Fruit fly (Drosophila melanogaster) whole organism, embryonic: ENCODE data around the gene CG31823.

Experiments used
- Antp ChIP-seq: fragments of 200-800 bp; sonication (Bioruptor generic); optimal IDR thresholded peaks from 3 replicates; lab custom pipeline; 2016; ENCODE audit warnings: missing biosample characterization, missing genetic modification characterization
- CG10209 ChIP-seq: fragments of 200-800 bp; sonication (Bioruptor generic); optimal IDR thresholded peaks from 3 replicates; lab custom pipeline; 2017; ENCODE audit warnings: missing biosample characterization, mild to moderate bottlenecking, missing genetic modification characterization, missing genetic modification reagents
- CG11093 ChIP-seq: fragments of 200-800 bp; sonication (Bioruptor generic); IDR thresholded peaks from 3 replicates; pipeline ENCODE4 v1.3.6; 2022; ENCODE audit warnings: missing biosample characterization, missing genetic modification characterization
- CG11247 ChIP-seq: fragments of 200-800 bp; sonication (Bioruptor generic); IDR thresholded peaks from 2 replicates; pipeline ENCODE4 v1.3.6; 2022; ENCODE audit warnings: missing biosample characterization, missing genetic modification characterization
- CG13296 ChIP-seq: fragments of 200-800 bp; sonication (Bioruptor generic); optimal IDR thresholded peaks from 3 replicates; lab custom pipeline; 2018; ENCODE audit warnings: missing biosample characterization, mild to moderate bottlenecking, missing genetic modification characterization
- CG13894 ChIP-seq: fragments of 200-800 bp; sonication (Bioruptor generic); optimal IDR thresholded peaks from 3 replicates; lab custom pipeline; 2018; ENCODE audit warnings: missing biosample characterization, mild to moderate bottlenecking, missing genetic modification characterization, moderate library complexity
- CG15073 ChIP-seq: fragments of 200-800 bp; sonication (Bioruptor generic); optimal IDR thresholded peaks from 2 replicates; lab custom pipeline; 2016; ENCODE audit warnings: missing biosample characterization, missing genetic modification characterization
- CG1529 ChIP-seq: fragments of 200-800 bp; sonication (Bioruptor generic); optimal IDR thresholded peaks from 3 replicates; lab custom pipeline; 2018; ENCODE audit warnings: missing biosample characterization, missing genetic modification characterization
- CG18262 ChIP-seq: fragments of 200-800 bp; optimal IDR thresholded peaks from 3 replicates; lab custom pipeline; 2019; ENCODE audit warnings: missing biosample characterization, mild to moderate bottlenecking, missing genetic modification characterization, moderate library complexity
- CG1832 ChIP-seq: fragments of 200-800 bp; sonication (Bioruptor generic); optimal IDR thresholded peaks from 2 replicates; lab custom pipeline; 2017; ENCODE audit warnings: missing biosample characterization, mild to moderate bottlenecking, missing genetic modification characterization, inconsistent platforms
- CG2889 ChIP-seq: fragments of 200-800 bp; sonication (Bioruptor generic); IDR thresholded peaks from 3 replicates; pipeline ENCODE4 v1.3.6; 2022; ENCODE audit warnings: missing biosample characterization, missing genetic modification characterization
- CG31441 ChIP-seq: fragments of 200-800 bp; sonication (Bioruptor generic); IDR thresholded peaks from 2 replicates; pipeline ENCODE4 v1.3.6; 2022; ENCODE audit warnings: missing biosample characterization, missing genetic modification characterization
- CG34376 ChIP-seq: fragments of 200-800 bp; sonication (Bioruptor generic); optimal IDR thresholded peaks from 2 replicates; lab custom pipeline; 2018; ENCODE audit warnings: missing biosample characterization, mild to moderate bottlenecking, missing genetic modification characterization
- CG6654 ChIP-seq: fragments of 200-800 bp; sonication (Bioruptor generic); optimal IDR thresholded peaks from 2 replicates; lab custom pipeline; 2017; ENCODE audit warnings: missing biosample characterization, mild to moderate bottlenecking, missing genetic modification characterization
- CHES-1-like ChIP-seq: fragments of 200-800 bp; sonication (Bioruptor generic); optimal IDR thresholded peaks from 2 replicates; lab custom pipeline; 2016; ENCODE audit warnings: missing biosample characterization, missing genetic modification characterization
- Camta ChIP-seq: fragments of 200-800 bp; sonication (Bioruptor generic); optimal IDR thresholded peaks from 2 replicates; lab custom pipeline; 2016; ENCODE audit warnings: missing biosample characterization, missing genetic modification characterization
- E2f2 ChIP-seq: fragments of 200-800 bp; sonication (Bioruptor generic); IDR thresholded peaks from 2 replicates; pipeline ENCODE4 v1.3.6; 2022; ENCODE audit warnings: missing biosample characterization, missing genetic modification characterization
- Ets65A ChIP-seq: fragments of 200-800 bp; sonication (Bioruptor generic); peaks from one replicate; lab custom pipeline; 2016; ENCODE audit warnings: missing biosample characterization, missing genetic modification characterization
- HHEX ChIP-seq: fragments of 200-800 bp; sonication (Bioruptor generic); optimal IDR thresholded peaks from 3 replicates; lab custom pipeline; 2017; ENCODE audit warnings: missing biosample characterization, mild to moderate bottlenecking, missing genetic modification characterization, missing genetic modification reagents
- Hey ChIP-seq: fragments of 200-800 bp; sonication (Bioruptor generic); optimal IDR thresholded peaks from 3 replicates; lab custom pipeline; 2018; ENCODE audit warnings: missing biosample characterization, mild to moderate bottlenecking, missing genetic modification characterization
- Hmr ChIP-seq: fragments of 200-800 bp; sonication (Bioruptor generic); optimal IDR thresholded peaks from 3 replicates; lab custom pipeline; 2017; ENCODE audit warnings: mild to moderate bottlenecking, missing biosample characterization, missing genetic modification reagents, missing genetic modification characterization
- Hr39 ChIP-seq: fragments of >200 bp; optimal IDR thresholded peaks from 2 replicates; lab custom pipeline; 2017
- Sin3A ChIP-seq: fragments of >200 bp; optimal IDR thresholded peaks from 2 replicates; lab custom pipeline; 2018
- Sox100B ChIP-seq: fragments of 200-800 bp; sonication (Bioruptor generic); optimal IDR thresholded peaks from 3 replicates; lab custom pipeline; 2018; ENCODE audit warnings: missing biosample characterization, mild to moderate bottlenecking, missing genetic modification characterization
- Sry-δ ChIP-seq: fragments of 200-800 bp; sonication (Bioruptor generic); optimal IDR thresholded peaks from 2 replicates; lab custom pipeline; 2016; ENCODE audit warnings: missing biosample characterization, missing genetic modification characterization
- Stat92E ChIP-seq, 3 experiments: fragments of >200 bp in 2 of 3; fragments of 200-800 bp in 1 of 3; sonication (Bioruptor generic) in 1 of 3; optimal IDR thresholded peaks; 2 replicates each; lab custom pipeline; 2017 to 2019; ENCODE audit warnings: missing biosample characterization in 3 of 3, missing genetic modification characterization in 3 of 3, mild to moderate bottlenecking in 1 of 3, moderate library complexity in 1 of 3
- Usf ChIP-seq: fragments of 200-800 bp; sonication (Bioruptor generic); optimal IDR thresholded peaks from 2 replicates; lab custom pipeline; 2017; ENCODE audit warnings: missing genotype, missing biosample characterization, missing genetic modification characterization
- Xrp1 ChIP-seq: fragments of 200-800 bp; sonication (Bioruptor generic); IDR thresholded peaks from 2 replicates; pipeline ENCODE4 v1.3.6; 2022; ENCODE audit warnings: missing biosample characterization, missing genetic modification characterization
- YL-1 ChIP-seq: fragments of 200-800 bp; sonication (Bioruptor generic); optimal IDR thresholded peaks from 3 replicates; lab custom pipeline; 2017; ENCODE audit warnings: missing biosample characterization, mild to moderate bottlenecking, missing genetic modification characterization
- ab ChIP-seq: fragments of 200-800 bp; sonication (Bioruptor generic); optimal IDR thresholded peaks from 2 replicates; lab custom pipeline; 2016; ENCODE audit warnings: missing biosample characterization, missing genetic modification characterization
- abd-A ChIP-seq: fragments of 200-800 bp; sonication (Bioruptor generic); optimal IDR thresholded peaks from 3 replicates; lab custom pipeline; 2019; ENCODE audit warnings: missing biosample characterization, mild to moderate bottlenecking, missing genetic modification characterization, moderate library complexity
- bowl ChIP-seq: fragments of 200-800 bp; sonication (Bioruptor generic); IDR thresholded peaks from 2 replicates; pipeline ENCODE4 v1.3.6; 2022; ENCODE audit warnings: missing biosample characterization, missing genetic modification characterization
- btn ChIP-seq: fragments of 200-800 bp; sonication (Bioruptor generic); optimal IDR thresholded peaks from 2 replicates; lab custom pipeline; 2016; ENCODE audit warnings: missing biosample characterization, missing genetic modification characterization
- chinmo ChIP-seq: fragments of 200-800 bp; sonication (Bioruptor generic); IDR thresholded peaks from 4 replicates; pipeline ENCODE4 v1.3.6; 2022; ENCODE audit warnings: missing biosample characterization, missing genetic modification characterization; ENCODE audit not compliant: partially characterized antibody
- gem ChIP-seq: fragments of 200-800 bp; sonication (Bioruptor generic); optimal IDR thresholded peaks from 2 replicates; lab custom pipeline; 2019; ENCODE audit warnings: missing biosample characterization, mild to moderate bottlenecking, missing genetic modification characterization, moderate library complexity
- lola ChIP-seq, 3 experiments: fragments of >200 bp in 2 of 3; fragments of 200-800 bp in 1 of 3; sonication (Bioruptor generic) in 1 of 3; optimal IDR thresholded peaks; 2 replicates each; lab custom pipeline; 2017 to 2019; ENCODE audit warnings: missing biosample characterization in 3 of 3, missing genetic modification characterization in 3 of 3, mild to moderate bottlenecking in 1 of 3, moderate library complexity in 1 of 3
- pfk ChIP-seq: fragments of 200-800 bp; sonication (Bioruptor generic); optimal IDR thresholded peaks from 2 replicates; lab custom pipeline; 2018; ENCODE audit warnings: missing biosample characterization, mild to moderate bottlenecking, missing genetic modification characterization, moderate library complexity
- ro ChIP-seq: fragments of 200-800 bp; sonication (Bioruptor generic); IDR thresholded peaks from 2 replicates; pipeline ENCODE4 v1.3.6; 2022; ENCODE audit warnings: missing biosample characterization, missing genetic modification characterization
- sc ChIP-seq, 3 experiments: fragments of >200 bp in 2 of 3; fragments of 200-800 bp in 1 of 3; sonication (Bioruptor generic) in 1 of 3; optimal IDR thresholded peaks; 2 replicates in 2 of 3; 3 replicates in 1 of 3; lab custom pipeline; 2017; ENCODE audit warnings: mild to moderate bottlenecking in 1 of 3, missing biosample characterization in 1 of 3, missing genetic modification characterization in 1 of 3, missing genetic modification reagents in 1 of 3
- schlank ChIP-seq: fragments of 200-800 bp; sonication (Bioruptor generic); optimal IDR thresholded peaks from 2 replicates; lab custom pipeline; 2018; ENCODE audit warnings: missing biosample characterization, mild to moderate bottlenecking, missing genetic modification characterization
- scrt ChIP-seq: fragments of 200-800 bp; sonication (Bioruptor generic); optimal IDR thresholded peaks from 2 replicates; lab custom pipeline; 2018; ENCODE audit warnings: missing biosample characterization, mild to moderate bottlenecking, missing genetic modification characterization, moderate library complexity
- seq ChIP-seq: fragments of 200-800 bp; sonication (Bioruptor generic); IDR thresholded peaks from 2 replicates; pipeline ENCODE4 v1.3.6; 2022; ENCODE audit warnings: missing biosample characterization, missing genetic modification characterization
- tap ChIP-seq: fragments of 200-800 bp; optimal IDR thresholded peaks from 3 replicates; lab custom pipeline; 2019; ENCODE audit warnings: missing biosample characterization, mild to moderate bottlenecking, missing genetic modification characterization, moderate library complexity
- tio ChIP-seq: fragments of 200-800 bp; sonication (Bioruptor generic); optimal IDR thresholded peaks from 2 replicates; lab custom pipeline; 2017; ENCODE audit warnings: missing biosample characterization, missing genetic modification characterization, inconsistent platforms
- twi ChIP-seq: fragments of 200-800 bp; optimal IDR thresholded peaks from 2 replicates; lab custom pipeline; 2019; ENCODE audit warnings: missing biosample characterization, mild to moderate bottlenecking, missing genetic modification characterization, moderate library complexity
- zfh1 ChIP-seq: fragments of 200-800 bp; sonication (Bioruptor generic); IDR thresholded peaks from 3 replicates; pipeline ENCODE4 v1.3.6; 2022; ENCODE audit warnings: missing biosample characterization, missing genetic modification characterization

Gene CG31823

DNA sequence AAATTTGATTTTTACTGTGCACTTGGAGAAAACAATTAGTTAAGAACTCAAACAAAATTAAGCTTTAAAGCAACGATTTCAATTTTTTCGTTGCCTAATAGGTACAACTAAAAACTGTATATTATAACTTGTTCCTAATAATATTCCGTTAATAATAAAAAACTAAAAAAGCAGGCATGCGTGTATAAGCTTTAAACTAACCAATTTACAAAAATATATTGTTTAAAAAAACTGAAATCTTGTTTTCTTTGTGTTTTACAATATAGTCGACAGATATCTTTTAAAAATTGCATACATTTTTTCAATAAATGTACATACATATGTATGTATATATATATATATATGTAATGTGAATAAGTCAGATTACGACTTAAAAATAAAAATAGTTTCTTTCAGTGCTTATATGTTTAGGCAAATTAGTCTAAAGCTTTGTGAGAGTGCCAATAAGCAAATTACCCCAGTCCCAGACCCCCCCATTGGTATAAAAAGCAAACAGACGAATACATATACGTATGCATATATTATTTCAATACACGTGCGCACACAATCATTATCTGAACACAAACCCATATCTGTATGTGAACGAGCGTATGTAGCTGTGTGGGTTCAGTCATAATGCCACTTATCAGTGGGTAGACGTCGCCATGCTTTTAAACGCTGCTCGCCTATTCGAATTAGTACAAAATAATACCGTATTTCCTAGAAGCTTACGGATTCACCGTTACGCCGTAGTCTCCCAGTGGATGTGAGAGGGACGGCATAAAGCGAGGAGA is 12.8 kb upstream of the CG31823 start (continued):
- TF ChIP-seq Stat92E (GFP tag; optimal IDR thresholded peaks at IDR 0.05; lab: Kevin White, UChicago) (no peak), schlank (tag; lab: Kevin White, UChicago) (peak; percentile 17), btn (GFP tag; lab: Kevin White, UChicago) (no peak), CG11247 (no peak), ab (GFP tag; lab: Kevin White, UChicago) (peak; percentile 37), CG11093 (GFP tag; lab: Robert Waterston, UW) (0 out of 3 replicates have a peak, but pooled peaks have one; percentile 16), Antp (GFP tag; lab: Kevin White, UChicago) (no peak), Sry-δ (GFP tag; lab: Kevin White, UChicago) (no peak), tio (peak; percentile 57), chinmo (GFP tag; lab: Robert Waterston, UW) (peak; percentile 96), HHEX (GFP tag; lab: Kevin White, UChicago) (no peak), YL-1 (no peak), Hmr (GFP tag; lab: Kevin White, UChicago) (peak; percentile 57), E2f2 (GFP tag; lab: Robert Waterston, UW) (no peak; the same call in 1 of the 2 replicates), CG31441 (GFP tag; lab: Robert Waterston, UW) (peak; percentile 92), lola (GFP tag; optimal IDR thresholded peaks at IDR 0.05; lab: Kevin White, UChicago) (peak in 1 of 3 experiments; percentile 88), pfk (no peak), CG10209 (GFP tag; lab: Kevin White, UChicago) (peak; percentile 81)

DNA sequence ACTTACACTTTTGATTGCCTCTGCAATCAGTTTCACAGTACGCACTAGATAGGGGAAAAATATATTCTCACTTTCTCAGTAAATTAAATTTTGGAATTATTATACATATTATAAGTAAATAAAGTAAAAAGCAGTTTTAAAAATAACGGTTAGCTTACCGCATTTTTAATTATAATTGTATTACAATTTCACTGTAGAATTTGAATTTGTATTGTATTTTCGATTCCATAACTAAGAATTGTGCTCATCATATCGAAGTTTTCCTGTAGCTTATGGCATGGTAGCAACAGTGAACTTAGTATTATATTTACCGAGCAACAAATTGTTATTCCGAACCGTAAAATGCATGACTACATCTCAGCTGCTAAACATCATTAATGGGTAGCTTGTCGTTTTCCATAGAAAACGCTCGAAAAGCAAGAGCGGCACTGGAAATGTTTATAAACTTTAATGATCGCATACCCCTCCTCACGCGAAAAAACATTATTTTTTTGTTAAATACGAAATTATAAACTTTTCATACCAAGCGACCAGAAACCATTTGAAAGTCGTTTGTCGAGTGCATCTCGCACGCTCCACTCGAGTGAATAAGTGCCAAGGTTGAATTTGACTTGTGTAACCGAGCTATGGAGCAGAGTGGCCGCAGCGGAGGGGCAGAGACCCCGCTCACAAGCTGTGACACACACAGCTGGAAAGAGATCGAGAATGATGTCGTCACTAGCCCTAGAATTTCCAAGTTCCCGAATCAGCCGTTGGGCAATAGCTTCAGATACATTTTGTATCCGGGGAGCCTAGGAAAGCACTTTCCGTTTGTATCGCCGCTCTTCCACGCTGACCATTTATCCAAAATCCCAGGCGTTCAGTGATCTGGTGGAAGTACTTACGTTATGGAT is 11.9 kb upstream of the CG31823 start:
- TF ChIP-seq CG13296 (GFP tag; lab: Kevin White, UChicago) (peak; percentile 96), gem (peak; percentile 97), Sox100B (GFP tag; lab: Kevin White, UChicago) (peak; percentile 95), Camta (GFP tag; lab: Kevin White, UChicago) (no peak), CG1529 (peak; percentile 78), scrt (GFP tag; lab: Kevin White, UChicago) (peak; percentile 82), Hr39 (lab: Kevin White, UChicago) (no peak), Sin3A (lab: Kevin White, UChicago) (no peak), CG15073 (GFP tag; lab: Kevin White, UChicago) (peak; percentile 8), CG1832 (no peak), seq (GFP tag; lab: Robert Waterston, UW) (peak; percentile 94), sc (optimal IDR thresholded peaks at IDR 0.05; lab: Kevin White, UChicago) (no peak), sc (GFP tag; optimal IDR thresholded peaks at IDR 0.05; lab: Kevin White, UChicago) (peak; percentile 78), CG2889 (GFP tag; lab: Robert Waterston, UW) (peak; percentile 86), Hey (tag; lab: Kevin White, UChicago) (no peak), zfh1 (GFP tag; lab: Robert Waterston, UW) (peak; percentile 84), CG6654 (GFP tag; lab: Kevin White, UChicago) (peak; percentile 67), abd-A (tag; lab: Kevin White, UChicago) (peak; percentile 81), CG18262 (tag; lab: Kevin White, UChicago) (peak; percentile 95), CHES-1-like (GFP tag; lab: Kevin White, UChicago) (no peak), Xrp1 (GFP tag; lab: Robert Waterston, UW) (peak; percentile 92), twi (tag; lab: Kevin White, UChicago) (peak; percentile 92), bowl (GFP tag; lab: Robert Waterston, UW) (peak; percentile 68; the same call in 1 of the 2 replicates), ro (peak; percentile 76), CG13894 (tag; lab: Kevin White, UChicago) (peak; percentile 60), Ets65A (GFP tag; lab: Kevin White, UChicago) (no peak), tap (tag; lab: Kevin White, UChicago) (peak; percentile 93), CG34376 (GFP tag; lab: Kevin White, UChicago) (no peak), Usf (GFP tag; lab: Kevin White, UChicago) (peak; percentile 88)
